Worm (Caenorhabditis elegans) whole organism, midembryonic: ENCODE data around the gene Y39H10A.1.

Experiments
- T22C8.4 ChIP-seq: fragments of 200-800 bp; sonication (Bioruptor generic); IDR thresholded peaks from 2 replicates; pipeline ENCODE4 v1.3.6; 2022; ENCODE audit warnings: missing genetic modification characterization, missing compliant biosample characterization
- cog-1 ChIP-seq: sonication (generic microtip); optimal IDR thresholded peaks from 2 replicates; lab custom pipeline; 2016; ENCODE audit warnings: missing genetic modification characterization, missing compliant biosample characterization
- flt-1 ChIP-seq: fragments of 200-800 bp; sonication (Bioruptor generic); IDR thresholded peaks from 2 replicates; pipeline ENCODE4 v1.3.6; 2022; ENCODE audit warnings: missing genetic modification characterization, missing compliant biosample characterization
- klf-2 ChIP-seq: fragments of 200-800 bp; sonication (Bioruptor generic); conservative IDR thresholded peaks from 2 replicates; pipeline ENCODE4 v1.3.6; 2022; ENCODE audit warnings: missing genetic modification reagents, missing genetic modification characterization, missing compliant biosample characterization
- med-1 ChIP-seq: sonication (generic microtip); optimal IDR thresholded peaks from 2 replicates; lab custom pipeline; 2017; ENCODE audit warnings: missing genetic modification characterization, mild to moderate bottlenecking, missing compliant biosample characterization, antibody characterized with exemption, missing genetic modification reagents; ENCODE audit not compliant: insufficient read depth
- tab-1 ChIP-seq: fragments of 200-800 bp; sonication (Bioruptor generic); IDR thresholded peaks from 2 replicates; pipeline ENCODE4 v1.3.6; 2022; ENCODE audit warnings: missing genetic modification characterization, missing compliant biosample characterization

DNA sequence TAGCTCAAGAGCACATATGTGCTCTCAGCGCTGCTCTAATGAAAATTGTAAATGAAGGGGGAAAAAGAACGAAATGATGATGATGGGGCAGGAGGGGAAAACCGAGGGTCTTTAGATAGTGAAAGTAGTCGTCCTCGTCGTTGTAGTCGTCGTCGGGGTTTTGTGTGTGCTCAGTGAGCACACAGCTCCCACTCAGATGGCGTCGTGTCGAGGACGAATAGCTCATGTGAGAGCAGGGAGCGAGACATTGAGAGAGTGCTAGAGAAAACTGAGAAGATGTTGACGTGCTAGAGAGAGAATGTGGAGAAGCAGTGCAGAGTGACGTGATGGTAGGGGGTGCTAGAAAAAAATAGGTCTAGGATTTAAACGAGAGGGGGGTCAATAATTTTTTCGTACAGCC, 49.3 kb upstream of the Y39H10A.1 start:
- TF ChIP-seq med-1 (GFP tag; lab: Kevin White, UChicago) (no peak), flt-1 (GFP tag; lab: Robert Waterston, UW) (no peak), klf-2 (no peak), cog-1 (no peak), T22C8.4 (GFP tag; lab: Robert Waterston, UW) (no peak), tab-1 (no peak)
